Fruit fly (Drosophila melanogaster): ENCODE measurements around the gene MFS3.

MFS3 gene

DNA sequence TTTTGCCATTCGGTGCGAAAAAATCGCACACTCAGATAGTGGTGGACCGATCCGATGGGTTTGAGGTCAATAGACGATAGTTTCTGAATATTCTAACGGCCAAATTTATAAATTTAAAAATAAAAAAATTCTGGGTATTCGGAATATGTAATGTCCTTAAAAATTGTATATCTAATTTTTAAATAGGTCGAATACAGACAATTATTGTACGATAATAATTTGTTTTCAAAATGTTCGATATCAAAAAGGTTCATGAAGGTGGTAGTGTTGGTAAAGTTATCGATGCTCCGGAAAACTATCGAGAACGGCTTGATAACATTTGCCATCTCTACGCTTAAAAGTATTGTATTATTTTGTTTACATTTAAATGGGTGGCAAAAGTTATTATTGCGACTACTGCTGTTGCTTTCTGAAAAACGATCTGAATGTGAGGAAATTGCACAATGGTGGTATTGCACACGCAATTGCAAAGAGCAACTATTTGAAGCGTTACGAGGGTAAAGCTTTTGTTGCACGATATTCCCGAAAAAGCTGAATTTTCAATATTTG, 26.9 kb downstream of the MFS3 start, which contains the start of the genes CG31922 and Plap (continued):
- TF ChIP-seq dati (GFP tag; IDR thresholded peaks at IDR 0.05) = no peak
- peak; percentile 66 for TF ChIP-seq CG18764 (GFP tag; optimal IDR thresholded peaks at IDR 0.05)
- TF ChIP-seq CG12155 (GFP tag; optimal IDR thresholded peaks at IDR 0.05) = peak; percentile 80
- TF ChIP-seq CG34224 (GFP tag; IDR thresholded peaks at IDR 0.05; ENCODE audit: partially characterized antibody) = peak; percentile 89
- no peak for TF ChIP-seq gem (tag; optimal IDR thresholded peaks at IDR 0.05)
- no peak for TF ChIP-seq CG17568 (GFP tag; optimal IDR thresholded peaks at IDR 0.05)
- peak; percentile 37 for TF ChIP-seq ab (GFP tag; optimal IDR thresholded peaks at IDR 0.05)
- peak; percentile 67 for TF ChIP-seq Dek (tag; optimal IDR thresholded peaks at IDR 0.05)
- TF ChIP-seq Taf1 (GFP tag; IDR thresholded peaks at IDR 0.05) = peak; percentile 39; the same call in 1 of the 2 replicates
- TF ChIP-seq tx (GFP tag; optimal IDR thresholded peaks at IDR 0.05) = peak; percentile 41
- TF ChIP-seq Oaz (GFP tag; IDR thresholded peaks at IDR 0.05) = 0 out of 2 replicates have a peak, but pooled peaks have one; percentile 26
- TF ChIP-seq CG6683 (GFP tag; optimal IDR thresholded peaks at IDR 0.05) = no peak
- TF ChIP-seq her (GFP tag; optimal IDR thresholded peaks at IDR 0.05) = peak; percentile 9
- peak; percentile 92 for TF ChIP-seq sens (GFP tag)
- TF ChIP-seq ken (GFP tag; IDR thresholded peaks at IDR 0.05) = no peak
- peak; percentile 62; the same call in 1 of the 3 replicates for TF ChIP-seq dysf (GFP tag; IDR thresholded peaks at IDR 0.05)
- TF ChIP-seq CG15011 (GFP tag; optimal IDR thresholded peaks at IDR 0.05) = no peak
- no peak for TF ChIP-seq lab (GFP tag; optimal IDR thresholded peaks at IDR 0.05)
- TF ChIP-seq CG15601 (tag; optimal IDR thresholded peaks at IDR 0.05) = peak; percentile 71
- TF ChIP-seq Atf3 (GFP tag; optimal IDR thresholded peaks at IDR 0.05) = peak; percentile 54
- TF ChIP-seq D19B (GFP tag; optimal IDR thresholded peaks at IDR 0.05) = no peak
- no peak for TF ChIP-seq Hand (GFP tag; optimal IDR thresholded peaks at IDR 0.05)
- no peak for TF ChIP-seq HLHmδ (GFP tag; optimal IDR thresholded peaks at IDR 0.05)
- TF ChIP-seq peb (GFP tag; IDR thresholded peaks at IDR 0.05) = no peak
- peak; percentile 56 for TF ChIP-seq CG4820 (GFP tag; optimal IDR thresholded peaks at IDR 0.05)
- peak; percentile 32; the same call in 1 of the 2 replicates for TF ChIP-seq seq (GFP tag; IDR thresholded peaks at IDR 0.05)
- no peak for TF ChIP-seq sim (GFP tag; IDR thresholded peaks at IDR 0.05)
- peak; percentile 77 for TF ChIP-seq CG17361 (GFP tag; IDR thresholded peaks at IDR 0.05)
- no peak for TF ChIP-seq ase (GFP tag; IDR thresholded peaks at IDR 0.05)
- peak; percentile 66 for TF ChIP-seq CG18619 (GFP tag; optimal IDR thresholded peaks at IDR 0.05)
- peak; percentile 19 for TF ChIP-seq maf-S (GFP tag; optimal IDR thresholded peaks at IDR 0.05)
- peak; percentile 89 for TF ChIP-seq CG9932 (GFP tag; IDR thresholded peaks at IDR 0.05)
- TF ChIP-seq ATbp (GFP tag; optimal IDR thresholded peaks at IDR 0.05) = no peak
- TF ChIP-seq CG4730 (GFP tag; IDR thresholded peaks at IDR 0.05) = 0 out of 2 replicates have a peak, but pooled peaks have one; percentile 25
- TF ChIP-seq Hr78 (GFP tag; optimal IDR thresholded peaks at IDR 0.05) = peak in 1 of 2 experiments; percentile 75
- no peak for TF ChIP-seq org-1 (GFP tag; optimal IDR thresholded peaks at IDR 0.05)
- peak; percentile 14 for TF ChIP-seq caup (GFP tag; optimal IDR thresholded peaks at IDR 0.05; ENCODE audit: severe bottlenecking)
- TF ChIP-seq bigmax (GFP tag; optimal IDR thresholded peaks at IDR 0.05) = no peak
- TF ChIP-seq CG11398 (GFP tag; optimal IDR thresholded peaks at IDR 0.05) = no peak
- TF ChIP-seq scrt (GFP tag; optimal IDR thresholded peaks at IDR 0.05) = no peak
- no peak for TF ChIP-seq CG31388 (GFP tag; optimal IDR thresholded peaks at IDR 0.05)
- TF ChIP-seq Blimp-1 (GFP tag; optimal IDR thresholded peaks at IDR 0.05) = no peak
- TF ChIP-seq CG1832 (GFP tag; optimal IDR thresholded peaks at IDR 0.05) = no peak
- peak; percentile 14 for TF ChIP-seq CG9876 (GFP tag; optimal IDR thresholded peaks at IDR 0.05)
- no peak for TF ChIP-seq ash1 (GFP tag; optimal IDR thresholded peaks at IDR 0.05)
- no peak for TF ChIP-seq CG7357 (GFP tag; IDR thresholded peaks at IDR 0.05)
- peak; percentile 75 for TF ChIP-seq HLH54F (GFP tag; optimal IDR thresholded peaks at IDR 0.05)
- TF ChIP-seq p53 (GFP tag; optimal IDR thresholded peaks at IDR 0.05) = no peak
- peak; percentile 23; the same call in 1 of the 3 replicates for TF ChIP-seq croc (GFP tag; conservative IDR thresholded peaks at IDR 0.05)
- no peak for TF ChIP-seq fru (optimal IDR thresholded peaks at IDR 0.05)
- TF ChIP-seq Hmx (GFP tag; optimal IDR thresholded peaks at IDR 0.05) = peak; percentile 46
